Worm (Caenorhabditis elegans) whole organism, L1 larva: ENCODE data around the gene nhr-70.

Source experiments
- F16B12.6 ChIP-seq: fragments of 150-350 bp; optimal IDR thresholded peaks from 2 replicates; lab custom pipeline; 2014; ENCODE audit warnings: missing biosample characterization, missing genetic modification characterization
- Y116A8C.19 ChIP-seq: sonication (generic microtip); optimal IDR thresholded peaks from 2 replicates; lab custom pipeline; 2016; ENCODE audit warnings: missing compliant biosample characterization, missing genetic modification characterization, borderline replicate concordance
- aly-2 ChIP-seq: fragments of 150-350 bp; optimal IDR thresholded peaks from 2 replicates; lab custom pipeline; 2014; ENCODE audit warnings: missing biosample characterization, missing genetic modification characterization
- blmp-1 ChIP-seq: fragments of 150-350 bp; optimal IDR thresholded peaks from 2 replicates; lab custom pipeline; 2014; ENCODE audit warnings: missing biosample characterization, missing genetic modification characterization
- ceh-63 ChIP-seq: fragments of 200-800 bp; sonication (Bioruptor generic); optimal IDR thresholded peaks from 2 replicates; lab custom pipeline; 2018; ENCODE audit warnings: mild to moderate bottlenecking, missing genetic modification characterization, missing compliant biosample characterization
- ceh-88 ChIP-seq: fragments of 200-800 bp; sonication (Bioruptor generic); IDR thresholded peaks from 2 replicates; pipeline ENCODE4 v1.3.6; 2022; ENCODE audit warnings: missing genetic modification characterization, missing compliant biosample characterization
- ces-1 ChIP-seq: fragments of 150-350 bp; optimal IDR thresholded peaks from 2 replicates; lab custom pipeline; 2014; ENCODE audit warnings: missing biosample characterization, missing genetic modification reagents, missing genetic modification characterization
- dpl-1 ChIP-seq, 3 experiments: fragments of 150-350 bp in 2 of 3; sonication (generic microtip) in 1 of 3; optimal IDR thresholded peaks; 2 replicates each; lab custom pipeline; 2014 to 2017; ENCODE audit warnings: missing biosample characterization in 3 of 3, missing genetic modification characterization in 3 of 3, missing genetic modification reagents in 3 of 3
- efl-1 ChIP-seq, 4 experiments: fragments of 150-350 bp; optimal IDR thresholded peaks in 3 of 4; peaks in 1 of 4; 1 replicate in 1 of 4; 2 replicates in 3 of 4; lab custom pipeline; 2014; ENCODE audit warnings: missing biosample characterization in 2 of 4, missing genetic modification characterization in 2 of 4, missing genetic modification reagents in 2 of 4
- egl-27 ChIP-seq, 2 experiments: fragments of 150-350 bp in 1 of 2; sonication (generic microtip); optimal IDR thresholded peaks; 3 replicates each; lab custom pipeline; 2017 to 2018; ENCODE audit warnings: missing biosample characterization in 2 of 2, missing genetic modification characterization in 2 of 2, missing genetic modification reagents in 2 of 2
- elt-3 ChIP-seq, 6 experiments: fragments of 150-350 bp in 1 of 6; sonication (generic microtip); optimal IDR thresholded peaks; 2 replicates each; lab custom pipeline; 2017 to 2018; ENCODE audit warnings: missing biosample characterization in 6 of 6, missing genetic modification characterization in 6 of 6, inconsistent platforms in 1 of 6
- fos-1 ChIP-seq: fragments of 150-350 bp; optimal IDR thresholded peaks from 2 replicates; lab custom pipeline; 2014; ENCODE audit warnings: missing biosample characterization, missing genetic modification characterization
- lin-14 ChIP-seq: fragments of 200-800 bp; sonication (Bioruptor generic); optimal IDR thresholded peaks from 2 replicates; lab custom pipeline; 2018; ENCODE audit warnings: mild to moderate bottlenecking, missing genetic modification characterization, moderate library complexity, missing compliant biosample characterization
- lin-35 ChIP-seq, 2 experiments: fragments of 150-350 bp; optimal IDR thresholded peaks; 2 replicates each; lab custom pipeline; 2014; ENCODE audit warnings: missing biosample characterization in 2 of 2, missing genetic modification characterization in 2 of 2, missing genetic modification reagents in 2 of 2
- lin-39 ChIP-seq: fragments of 150-350 bp; optimal IDR thresholded peaks from 2 replicates; lab custom pipeline; 2014; ENCODE audit warnings: missing biosample characterization, missing genetic modification reagents, missing genetic modification characterization
- lir-3 ChIP-seq: sonication (generic microtip); optimal IDR thresholded peaks from 2 replicates; lab custom pipeline; 2016; ENCODE audit warnings: mild to moderate bottlenecking, missing genetic modification characterization, moderate library complexity, missing compliant biosample characterization; ENCODE audit not compliant: poor library complexity
- lsy-2 ChIP-seq, 2 experiments: fragments of 150-350 bp; optimal IDR thresholded peaks; 2 replicates each; lab custom pipeline; 2014; ENCODE audit warnings: missing biosample characterization in 2 of 2, missing genetic modification characterization in 2 of 2
- mdl-1 ChIP-seq, 2 experiments: fragments of 150-350 bp; optimal IDR thresholded peaks; 2 replicates each; lab custom pipeline; 2014 to 2017; ENCODE audit warnings: missing biosample characterization in 2 of 2, missing genetic modification characterization in 2 of 2, inconsistent platforms in 1 of 2
- mep-1 ChIP-seq: fragments of 150-350 bp; optimal IDR thresholded peaks from 2 replicates; lab custom pipeline; 2014; ENCODE audit warnings: missing biosample characterization, missing genetic modification characterization
- nhr-20 ChIP-seq: sonication (generic microtip); optimal IDR thresholded peaks from 2 replicates; lab custom pipeline; 2016; ENCODE audit warnings: mild to moderate bottlenecking, missing genetic modification characterization, missing compliant biosample characterization
- nhr-71 ChIP-seq: sonication (generic microtip); optimal IDR thresholded peaks from 2 replicates; lab custom pipeline; 2016; ENCODE audit warnings: mild to moderate bottlenecking, missing genetic modification characterization, moderate library complexity, missing compliant biosample characterization
- nhr-76 ChIP-seq: sonication (generic microtip); optimal IDR thresholded peaks from 2 replicates; lab custom pipeline; 2017; ENCODE audit warnings: missing biosample characterization, missing genetic modification characterization
- nhr-85 ChIP-seq: sonication (generic microtip); peaks from one replicate; lab custom pipeline; 2016; ENCODE audit warnings: missing genetic modification characterization, inconsistent platforms, missing compliant biosample characterization
- nhr-90 ChIP-seq: sonication (generic microtip); optimal IDR thresholded peaks from 2 replicates; lab custom pipeline; 2016; ENCODE audit warnings: mild to moderate bottlenecking, missing genetic modification characterization, missing compliant biosample characterization; ENCODE audit not compliant: poor library complexity
- pqm-1 ChIP-seq: sonication (generic microtip); optimal IDR thresholded peaks from 3 replicates; lab custom pipeline; 2017; ENCODE audit warnings: missing biosample characterization, missing genetic modification characterization
- rnt-1 ChIP-seq: sonication (generic microtip); optimal IDR thresholded peaks from 2 replicates; lab custom pipeline; 2016; ENCODE audit warnings: mild to moderate bottlenecking, missing genetic modification characterization, moderate library complexity, missing compliant biosample characterization
- snu-23 ChIP-seq: sonication (generic microtip); optimal IDR thresholded peaks from 2 replicates; lab custom pipeline; 2016; ENCODE audit warnings: missing genetic modification characterization, missing compliant biosample characterization
- sox-4 ChIP-seq: sonication (generic microtip); optimal IDR thresholded peaks from 2 replicates; lab custom pipeline; 2016; ENCODE audit warnings: missing genetic modification characterization, missing compliant biosample characterization
- sup-37 ChIP-seq: fragments of 200-800 bp; sonication (Bioruptor generic); optimal IDR thresholded peaks from 2 replicates; lab custom pipeline; 2018; ENCODE audit warnings: mild to moderate bottlenecking, missing genetic modification characterization, missing compliant biosample characterization
- swsn-7 ChIP-seq: sonication (generic microtip); optimal IDR thresholded peaks from 2 replicates; lab custom pipeline; 2016; ENCODE audit warnings: missing genetic modification characterization, missing compliant biosample characterization
- tlp-1 ChIP-seq: fragments of 150-350 bp; optimal IDR thresholded peaks from 2 replicates; lab custom pipeline; 2014; ENCODE audit warnings: missing biosample characterization, missing genetic modification characterization
- unc-62 ChIP-seq: fragments of 150-350 bp; optimal IDR thresholded peaks from 2 replicates; lab custom pipeline; 2014; ENCODE audit warnings: missing biosample characterization, missing genetic modification reagents, missing genetic modification characterization
- unc-86 ChIP-seq: sonication (generic microtip); optimal IDR thresholded peaks from 2 replicates; lab custom pipeline; 2016; ENCODE audit warnings: missing genetic modification characterization, missing compliant biosample characterization
- ztf-4 ChIP-seq: fragments of 150-350 bp; optimal IDR thresholded peaks from 2 replicates; lab custom pipeline; 2014; ENCODE audit warnings: missing biosample characterization, missing genetic modification characterization

nhr-70 gene

DNA sequence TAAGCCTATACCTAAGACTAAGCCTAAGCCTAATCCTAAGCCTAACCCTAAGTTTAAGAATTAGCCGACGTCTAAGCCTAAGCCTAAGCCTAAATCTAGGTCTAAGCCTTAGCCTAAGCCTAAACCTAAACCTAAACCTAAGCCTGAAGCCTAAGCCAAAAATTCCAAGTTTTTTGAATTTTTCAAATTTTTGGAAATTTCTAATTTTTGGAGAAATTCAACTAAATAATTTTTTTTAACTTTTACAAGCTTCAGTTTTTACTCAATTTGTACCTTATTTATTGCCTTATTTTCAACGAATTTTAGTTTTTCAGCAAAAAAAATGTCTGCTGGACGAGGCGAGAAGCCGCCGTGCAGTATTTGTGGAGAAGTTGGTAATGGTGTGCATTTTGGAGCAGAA lies at the start of gene nhr-70:
TSS of gene nhr-70 (plus strand) at position 301 of the 400 bp plus-strand sequence.
- TF ChIP-seq nhr-71 (tag; lab: Kevin White, UChicago) (no peak), rnt-1 (no peak), swsn-7 (tag; lab: Kevin White, UChicago) (no peak), nhr-20 (tag; lab: Kevin White, UChicago) (no peak), mdl-1 (tag; optimal IDR thresholded peaks at IDR 0.05; lab: Kevin White, UChicago) (no peak), lsy-2 (tag; optimal IDR thresholded peaks at IDR 0.05; lab: Kevin White, UChicago) (no peak), nhr-85 (tag; lab: Kevin White, UChicago) (no peak), ceh-88 (GFP tag; lab: Robert Waterston, UW) (no peak), sox-4 (tag; lab: Kevin White, UChicago) (no peak), lir-3 (no peak), aly-2 (no peak), nhr-76 (tag; lab: Kevin White, UChicago) (no peak), efl-1 (optimal IDR thresholded peaks at IDR 0.05; lab: Kevin White, UChicago) (no peak), efl-1 (GFP tag; optimal IDR thresholded peaks at IDR 0.05 in 1 of 2; lab: Kevin White, UChicago) (no peak), ceh-63 (GFP tag; lab: Kevin White, UChicago) (no peak), tlp-1 (tag; lab: Kevin White, UChicago) (no peak)

DNA sequence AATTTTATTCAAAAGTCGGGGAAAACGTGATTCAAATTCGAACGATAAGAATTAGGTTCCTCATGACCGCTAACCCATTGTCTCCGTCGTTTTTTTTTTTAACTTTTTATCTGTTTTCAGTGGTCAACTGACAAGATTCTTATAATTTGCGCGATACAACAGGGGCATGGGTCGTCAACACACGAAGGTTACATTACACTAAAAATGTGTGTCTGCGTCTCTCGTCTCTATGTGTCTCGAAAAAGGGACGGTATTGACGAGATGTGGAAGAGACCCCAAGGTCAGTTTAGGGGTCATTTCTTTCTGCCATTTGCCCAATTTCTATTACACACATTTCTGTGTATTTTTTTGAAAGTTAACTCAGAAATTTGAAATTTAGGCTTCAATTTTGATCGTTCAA lies 46.9 kb upstream of the nhr-70 start:
- TF ChIP-seq snu-23 (GFP tag; lab: Kevin White, UChicago) (peak; percentile 40), Y116A8C.19 (tag; lab: Kevin White, UChicago) (no peak), nhr-71 (tag; lab: Kevin White, UChicago) (peak; percentile 25), lsy-2 (tag; optimal IDR thresholded peaks at IDR 0.05; lab: Kevin White, UChicago) (peak in 1 of 2 experiments; percentile 18), F16B12.6 (tag; lab: Kevin White, UChicago) (no peak), nhr-20 (tag; lab: Kevin White, UChicago) (peak; percentile 21), lin-39 (no peak), nhr-90 (tag; lab: Kevin White, UChicago) (peak; percentile 14), mdl-1 (tag; optimal IDR thresholded peaks at IDR 0.05; lab: Kevin White, UChicago) (peak in 1 of 2 experiments; percentile 39), elt-3 (tag; optimal IDR thresholded peaks at IDR 0.05; lab: Kevin White, UChicago) (peak in 4 of 6 experiments; percentile 3 to 24 (median 16)), dpl-1 (GFP tag; optimal IDR thresholded peaks at IDR 0.05; lab: Kevin White, UChicago) (peak in 1 of 3 experiments; percentile 15), lin-14 (GFP tag; lab: Kevin White, UChicago) (peak; percentile 67), blmp-1 (tag; lab: Kevin White, UChicago) (peak; percentile 36), mep-1 (tag; lab: Kevin White, UChicago) (peak; percentile 14), efl-1 (optimal IDR thresholded peaks at IDR 0.05; lab: Kevin White, UChicago) (no peak), efl-1 (GFP tag; optimal IDR thresholded peaks at IDR 0.05 in 1 of 2; lab: Kevin White, UChicago) (no peak), lin-35 (GFP tag; optimal IDR thresholded peaks at IDR 0.05; lab: Kevin White, UChicago) (peak in 1 of 2 experiments; percentile 53)
- TF ChIP-seq, all 84 proteins: peak for 12

DNA sequence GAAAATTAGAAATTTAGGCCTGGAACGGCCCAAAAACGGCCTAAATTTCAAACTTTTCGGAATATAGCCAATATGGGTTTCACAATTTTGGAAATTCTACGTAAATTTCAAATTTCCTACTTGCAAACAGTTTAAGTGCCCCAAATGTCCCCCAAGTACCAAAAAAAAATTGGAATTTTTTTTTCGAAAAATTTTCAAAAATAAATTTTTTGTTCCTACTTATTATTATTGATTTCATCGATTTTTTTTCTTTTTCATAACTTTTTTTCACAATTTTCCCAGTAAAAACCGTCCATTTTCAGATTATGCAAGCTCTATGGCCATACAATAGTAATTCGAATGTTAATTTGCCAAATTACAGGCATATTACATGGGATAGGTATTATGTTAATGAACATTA lies 44.9 kb upstream of the nhr-70 start, which contains the start of gene Y51A2D.21:
TSS of gene Y51A2D.21 (plus strand) at position 301 of the 400 bp plus-strand sequence.
- TF ChIP-seq pqm-1 (tag; lab: Kevin White, UChicago) (no peak), nhr-71 (tag; lab: Kevin White, UChicago) (no peak), egl-27 (tag; optimal IDR thresholded peaks at IDR 0.05; lab: Kevin White, UChicago) (no peak), mdl-1 (tag; optimal IDR thresholded peaks at IDR 0.05; lab: Kevin White, UChicago) (no peak), fos-1 (tag; lab: Kevin White, UChicago) (no peak), ztf-4 (tag; lab: Kevin White, UChicago) (no peak), unc-86 (tag; lab: Kevin White, UChicago) (no peak), tlp-1 (tag; lab: Kevin White, UChicago) (no peak), unc-62 (GFP tag; lab: Kevin White, UChicago) (no peak), swsn-7 (tag; lab: Kevin White, UChicago) (no peak), sup-37 (GFP tag; lab: Kevin White, UChicago) (no peak), F16B12.6 (tag; lab: Kevin White, UChicago) (no peak), lin-39 (no peak), lir-3 (no peak), blmp-1 (tag; lab: Kevin White, UChicago) (no peak)

DNA sequence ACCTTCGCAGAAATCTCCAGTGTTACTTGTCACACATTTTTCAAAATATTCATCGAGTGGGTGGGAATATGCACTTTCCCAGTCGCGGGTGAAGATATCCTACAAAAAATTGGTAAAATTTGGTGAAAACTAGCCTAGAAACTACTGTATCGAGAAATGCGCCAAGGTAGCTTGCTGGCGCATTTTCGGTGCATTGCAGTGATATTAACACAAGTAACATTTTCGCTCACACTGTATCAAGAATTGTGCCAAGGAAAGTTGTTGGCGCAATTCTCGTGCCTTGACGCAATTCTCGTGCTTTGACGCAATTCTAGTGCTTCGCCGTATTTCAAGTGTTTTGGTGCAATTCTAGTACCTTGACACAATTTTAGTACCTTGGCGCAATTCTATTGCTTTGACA lies 43.2 kb upstream of the nhr-70 start:
- TF ChIP-seq nhr-85 (tag; lab: Kevin White, UChicago) = peak; percentile 72
- TF ChIP-seq ces-1 = no peak
- peak in 1 of 2 experiments; percentile 59 for TF ChIP-seq lsy-2 (tag; optimal IDR thresholded peaks at IDR 0.05; lab: Kevin White, UChicago)
